Fruit fly (Drosophila melanogaster): ENCODE results near the gene CG5916.

- TF ChIP-seq CG8478 (optimal IDR thresholded peaks at IDR 0.05) (no peak), CTCF (optimal IDR thresholded peaks at IDR 0.05) (no peak)
Measured at dm6 chr3R:16105813-16106480, 40.9 kb upstream of the CG5916 start.
